Worm (Caenorhabditis elegans) whole organism, L1 larva: Measurements from ENCODE around the gene T04F3.3.

Source experiments
- alr-1 ChIP-seq: fragments of 200-800 bp; sonication (Bioruptor generic); optimal IDR thresholded peaks from 2 replicates; lab custom pipeline; 2018; ENCODE audit warnings: borderline replicate concordance, mild to moderate bottlenecking, missing genetic modification characterization, missing compliant biosample characterization
- aly-2 ChIP-seq: fragments of 150-350 bp; optimal IDR thresholded peaks from 2 replicates; lab custom pipeline; 2014; ENCODE audit warnings: missing biosample characterization, missing genetic modification characterization
- egl-27 ChIP-seq, 2 experiments: fragments of 150-350 bp in 1 of 2; sonication (generic microtip); optimal IDR thresholded peaks; 3 replicates each; lab custom pipeline; 2017 to 2018; ENCODE audit warnings: missing biosample characterization in 2 of 2, missing genetic modification characterization in 2 of 2, missing genetic modification reagents in 2 of 2
- fkh-8 ChIP-seq: sonication (generic microtip); optimal IDR thresholded peaks from 2 replicates; lab custom pipeline; 2016; ENCODE audit warnings: mild to moderate bottlenecking, missing genetic modification characterization, missing compliant biosample characterization
- hpl-2 ChIP-seq: fragments of 150-350 bp; optimal IDR thresholded peaks from 2 replicates; lab custom pipeline; 2014; ENCODE audit warnings: missing biosample characterization, missing genetic modification reagents, missing genetic modification characterization
- mdl-1 ChIP-seq, 2 experiments: fragments of 150-350 bp; optimal IDR thresholded peaks; 2 replicates each; lab custom pipeline; 2014 to 2017; ENCODE audit warnings: missing biosample characterization in 2 of 2, missing genetic modification characterization in 2 of 2, inconsistent platforms in 1 of 2
- nhr-11 ChIP-seq: fragments of 150-350 bp; optimal IDR thresholded peaks from 2 replicates; lab custom pipeline; 2014; ENCODE audit warnings: missing biosample characterization, missing genetic modification characterization
- nhr-12 ChIP-seq: sonication (generic microtip); optimal IDR thresholded peaks from 2 replicates; lab custom pipeline; 2017; ENCODE audit warnings: missing biosample characterization, missing genetic modification characterization
- snpc-4 ChIP-seq: fragments of 150-350 bp; optimal IDR thresholded peaks from 2 replicates; lab custom pipeline; 2014; ENCODE audit warnings: missing biosample characterization, missing genetic modification characterization
- snu-23 ChIP-seq: sonication (generic microtip); optimal IDR thresholded peaks from 2 replicates; lab custom pipeline; 2016; ENCODE audit warnings: missing genetic modification characterization, missing compliant biosample characterization
- zag-1 ChIP-seq: fragments of 150-350 bp; optimal IDR thresholded peaks from 2 replicates; lab custom pipeline; 2014; ENCODE audit warnings: missing biosample characterization, missing genetic modification characterization

ce11 chrV:11711751-11712150, 47.0 kb upstream of the T04F3.3 start:
- TF ChIP-seq nhr-11 (tag; lab: Kevin White, UChicago) (no peak), hpl-2 (no peak), fkh-8 (tag; lab: Kevin White, UChicago) (no peak), snpc-4 (no peak), zag-1 (tag; lab: Kevin White, UChicago) (no peak), alr-1 (tag; lab: Kevin White, UChicago) (no peak), egl-27 (tag; optimal IDR thresholded peaks at IDR 0.05; lab: Kevin White, UChicago) (no peak), mdl-1 (tag; optimal IDR thresholded peaks at IDR 0.05; lab: Kevin White, UChicago) (no peak), snu-23 (GFP tag; lab: Kevin White, UChicago) (no peak), aly-2 (tag; lab: Kevin White, UChicago) (no peak), nhr-12 (tag; lab: Kevin White, UChicago) (no peak)
